Fruit fly (Drosophila melanogaster) Kc167 (cell line): ENCODE data around the gene Acam.

ENCODE experiments used
- Myc ChIP-seq: fragments of >200 bp; optimal IDR thresholded peaks from 2 replicates; lab custom pipeline; 2017; ENCODE audit warnings: missing external identifiers
- Sin3A ChIP-seq: fragments of >200 bp; optimal IDR thresholded peaks from 2 replicates; lab custom pipeline; 2018; ENCODE audit warnings: missing external identifiers
- h ChIP-seq: fragments of >200 bp; optimal IDR thresholded peaks from 3 replicates; lab custom pipeline; 2018; ENCODE audit warnings: missing external identifiers
- insv ChIP-seq: fragments of >200 bp; optimal IDR thresholded peaks from 3 replicates; lab custom pipeline; 2018; ENCODE audit warnings: missing external identifiers
- psq ChIP-seq: fragments of >200 bp; optimal IDR thresholded peaks from 2 replicates; lab custom pipeline; 2017; ENCODE audit warnings: missing external identifiers
- ttk ChIP-seq: sonication (Bioruptor generic); optimal IDR thresholded peaks from 2 replicates; lab custom pipeline; 2017; ENCODE audit warnings: missing external identifiers

dm6 chr3R:25791807-25792206 is 19.9 kb upstream of the Acam start:
- TF ChIP-seq psq (no peak), ttk (lab: Kevin White, UChicago) (no peak), Myc (lab: Kevin White, UChicago) (no peak), h (no peak), Sin3A (lab: Kevin White, UChicago) (no peak), insv (lab: Kevin White, UChicago) (no peak)
